Fruit fly (Drosophila melanogaster): ENCODE measurements around the gene Blos3.
A peak's percentile ranks its signal among the peaks of the same experiment; 100 is the strongest.

Gene Blos3

dm6 chr3L:18834924-18835323 lies 35.1 kb upstream of the Blos3 start (continued):
- TF ChIP-seq CG8359 (GFP tag; optimal IDR thresholded peaks at IDR 0.05; ENCODE audit: borderline replicate concordance) (no peak), CG18011 (GFP tag; optimal IDR thresholded peaks at IDR 0.05) (no peak), wdn (GFP tag; IDR thresholded peaks at IDR 0.05) (no peak), sug (tag; optimal IDR thresholded peaks at IDR 0.05) (peak; percentile 20), E2f1 (GFP tag; IDR thresholded peaks at IDR 0.05) (no peak), wor (GFP tag; IDR thresholded peaks at IDR 0.05) (no peak), bab2 (GFP tag; optimal IDR thresholded peaks at IDR 0.05) (no peak), CG34376 (GFP tag; optimal IDR thresholded peaks at IDR 0.05) (peak; percentile 30), B-H2 (GFP tag; optimal IDR thresholded peaks at IDR 0.05) (no peak), zfh2 (GFP tag; optimal IDR thresholded peaks at IDR 0.05) (no peak), Trl (optimal IDR thresholded peaks at IDR 0.05) (peak; percentile 13), Trl (GFP tag; optimal IDR thresholded peaks at IDR 0.05) (no peak), CG12391 (tag; optimal IDR thresholded peaks at IDR 0.05) (no peak), PHDP (tag; optimal IDR thresholded peaks at IDR 0.05) (no peak), ken (GFP tag; IDR thresholded peaks at IDR 0.05) (no peak), HmgZ (tag; optimal IDR thresholded peaks at IDR 0.05) (peak; percentile 4)

- TF ChIP-seq sug (tag; optimal IDR thresholded peaks at IDR 0.05), result peak; percentile 22
- TF ChIP-seq CG17568 (GFP tag; optimal IDR thresholded peaks at IDR 0.05), result peak; percentile 12
- peak; percentile 12 for TF ChIP-seq Asciz (GFP tag; optimal IDR thresholded peaks at IDR 0.05)
- peak; percentile 43 for TF ChIP-seq exex (tag; optimal IDR thresholded peaks at IDR 0.05)
- peak in 1 of 2 experiments; percentile 7 for TF ChIP-seq bsh (GFP tag; optimal IDR thresholded peaks at IDR 0.05)
- peak; percentile 1 for TF ChIP-seq Sox100B (GFP tag; optimal IDR thresholded peaks at IDR 0.05)
- no peak for TF ChIP-seq wek (GFP tag; optimal IDR thresholded peaks at IDR 0.05)
- peak; percentile 59 for TF ChIP-seq sens (GFP tag)
- no peak for TF ChIP-seq Ravus (GFP tag; IDR thresholded peaks at IDR 0.05)
- TF ChIP-seq CG15601 (tag; optimal IDR thresholded peaks at IDR 0.05), result peak; percentile 1
- peak; percentile 66 for TF ChIP-seq sd (tag; optimal IDR thresholded peaks at IDR 0.05)
- no peak for TF ChIP-seq knrl (GFP tag; IDR thresholded peaks at IDR 0.05; ENCODE audit: partially characterized antibody)
- no peak for TF ChIP-seq CG12155 (GFP tag; optimal IDR thresholded peaks at IDR 0.05)
- TF ChIP-seq Antp (GFP tag; optimal IDR thresholded peaks at IDR 0.05), result no peak
- peak in 1 of 2 experiments; percentile 82 for TF ChIP-seq Pdp1 (GFP tag; optimal IDR thresholded peaks at IDR 0.05)
- peak; percentile 2 for TF ChIP-seq Hmr (GFP tag; optimal IDR thresholded peaks at IDR 0.05)
Measured at dm6 chr3L:18836658-18837057, 33.4 kb upstream of the Blos3 start.

- TF ChIP-seq gem (tag; optimal IDR thresholded peaks at IDR 0.05), result peak; percentile 32
- no peak for TF ChIP-seq tap (tag; optimal IDR thresholded peaks at IDR 0.05)
- TF ChIP-seq gcm (GFP tag; optimal IDR thresholded peaks at IDR 0.05), result no peak
- no peak for TF ChIP-seq CG8478 (optimal IDR thresholded peaks at IDR 0.05)
- no peak for TF ChIP-seq Antp (GFP tag; optimal IDR thresholded peaks at IDR 0.05)
- TF ChIP-seq Dek (tag; optimal IDR thresholded peaks at IDR 0.05), result no peak
- peak; percentile 22 for TF ChIP-seq CG12299 (tag; optimal IDR thresholded peaks at IDR 0.05)
- TF ChIP-seq Lhr (GFP tag; optimal IDR thresholded peaks at IDR 0.05), result no peak
- no peak for TF ChIP-seq gt (GFP tag; IDR thresholded peaks at IDR 0.05)
- TF ChIP-seq CG33213 (GFP tag; optimal IDR thresholded peaks at IDR 0.05), result no peak
- peak; percentile 14 for TF ChIP-seq slou (GFP tag; optimal IDR thresholded peaks at IDR 0.05)
- no peak for TF ChIP-seq MBD-R2 (GFP tag; IDR thresholded peaks at IDR 0.05)
- TF ChIP-seq pzg (GFP tag; optimal IDR thresholded peaks at IDR 0.05), result no peak
- no peak for TF ChIP-seq eve (GFP tag; optimal IDR thresholded peaks at IDR 0.05)
- TF ChIP-seq CG3065 (GFP tag; optimal IDR thresholded peaks at IDR 0.05), result no peak
- no peak for TF ChIP-seq cas (GFP tag; IDR thresholded peaks at IDR 0.05)
- no peak for TF ChIP-seq tna (GFP tag; IDR thresholded peaks at IDR 0.05; ENCODE audit: partially characterized antibody)
- TF ChIP-seq klu (GFP tag; IDR thresholded peaks at IDR 0.05), result no peak
- peak; percentile 51 for TF ChIP-seq CG6854 (GFP tag; optimal IDR thresholded peaks at IDR 0.05)
- TF ChIP-seq Side (GFP tag; optimal IDR thresholded peaks at IDR 0.05), result peak; percentile 71
Measured at dm6 chr3L:18837707-18838244, 32.2 kb upstream of the Blos3 start.
